Fruit fly (Drosophila melanogaster): Measurements from ENCODE around the gene CG42507.

CG42507 gene

DNA sequence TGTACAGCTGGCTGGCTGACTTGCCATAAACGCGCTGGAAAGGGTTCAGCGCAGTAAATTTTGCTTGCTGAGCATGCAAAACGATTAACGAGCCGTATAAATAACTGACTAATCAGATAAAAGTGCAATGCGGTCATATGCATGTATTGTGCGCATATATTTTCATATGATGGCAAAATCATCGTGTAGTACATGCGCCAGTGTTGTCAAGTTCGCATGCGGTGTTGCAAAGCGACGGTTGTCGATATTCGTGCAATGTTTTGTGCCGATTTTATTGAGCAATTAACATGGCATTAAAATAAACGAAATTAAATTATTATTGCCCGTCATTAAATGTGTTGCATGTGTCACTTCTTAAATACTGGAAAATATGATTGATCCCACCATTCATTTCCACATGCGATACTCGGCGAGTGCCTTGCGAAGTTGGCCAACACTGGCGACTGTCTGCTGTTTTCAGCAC, 32.4 kb upstream of the CG42507 start:
- no peak for TF ChIP-seq Hr78 (GFP tag; optimal IDR thresholded peaks at IDR 0.05)
- TF ChIP-seq CG32264 (GFP tag; optimal IDR thresholded peaks at IDR 0.05) = peak; percentile 74
- no peak for TF ChIP-seq N (GFP tag; optimal IDR thresholded peaks at IDR 0.05)
- TF ChIP-seq dmrt93B (GFP tag; optimal IDR thresholded peaks at IDR 0.05) = peak; percentile 75
- TF ChIP-seq Dif (GFP tag; optimal IDR thresholded peaks at IDR 0.05; ENCODE audit: partially characterized antibody) = no peak
- TF ChIP-seq woc (GFP tag; optimal IDR thresholded peaks at IDR 0.05) = no peak
- TF ChIP-seq Dfd (GFP tag; optimal IDR thresholded peaks at IDR 0.05) = no peak
- TF ChIP-seq foxo (GFP tag; optimal IDR thresholded peaks at IDR 0.05) = peak; percentile 73 to 92
- peak; percentile 92 for TF ChIP-seq h (GFP tag; optimal IDR thresholded peaks at IDR 0.05)
- TF ChIP-seq dl (GFP tag; optimal IDR thresholded peaks at IDR 0.05; ENCODE audit: insufficient read depth in 1 of 2, partially characterized antibody in 2 of 2) = no peak
- TF ChIP-seq CG9705 (GFP tag; optimal IDR thresholded peaks at IDR 0.05) = peak; percentile 80
- TF ChIP-seq Abd-B (GFP tag; optimal IDR thresholded peaks at IDR 0.05) = no peak
- no peak for TF ChIP-seq CrebA (GFP tag; optimal IDR thresholded peaks at IDR 0.05; ENCODE audit: borderline replicate concordance)
- peak; percentile 91 for TF ChIP-seq rgr (GFP tag; optimal IDR thresholded peaks at IDR 0.05)
- TF ChIP-seq dsf (GFP tag; optimal IDR thresholded peaks at IDR 0.05; ENCODE audit: borderline replicate concordance) = peak; percentile 83
- TF ChIP-seq fru (GFP tag; optimal IDR thresholded peaks at IDR 0.05) = peak; percentile 88
- peak; percentile 78 for TF ChIP-seq Myc (optimal IDR thresholded peaks at IDR 0.05)
- TF ChIP-seq Hr83 (GFP tag; optimal IDR thresholded peaks at IDR 0.05; ENCODE audit: poor library complexity, severe bottlenecking) = peak; percentile 83
- peak; percentile 88 for TF ChIP-seq brk (GFP tag; optimal IDR thresholded peaks at IDR 0.05)
- peak; percentile 87 for TF ChIP-seq ey (GFP tag; optimal IDR thresholded peaks at IDR 0.05)
- TF ChIP-seq usp (GFP tag; optimal IDR thresholded peaks at IDR 0.05) = no peak
- peak; percentile 44 for TF ChIP-seq Mio (GFP tag; optimal IDR thresholded peaks at IDR 0.05)
- no peak for TF ChIP-seq lola (GFP tag; optimal IDR thresholded peaks at IDR 0.05)
- peak; percentile 88 for TF ChIP-seq GATAd (GFP tag; optimal IDR thresholded peaks at IDR 0.05)
- no peak for TF ChIP-seq Rel (GFP tag; optimal IDR thresholded peaks at IDR 0.05)
- TF ChIP-seq Rel (tag; optimal IDR thresholded peaks at IDR 0.05) = peak; percentile 81
- peak; percentile 79 for TF ChIP-seq HLH106 (tag; optimal IDR thresholded peaks at IDR 0.05)
- TF ChIP-seq sage (GFP tag; optimal IDR thresholded peaks at IDR 0.05) = peak; percentile 81
- no peak for TF ChIP-seq tai (GFP tag; optimal IDR thresholded peaks at IDR 0.05)
- TF ChIP-seq sv (GFP tag; optimal IDR thresholded peaks at IDR 0.05) = peak; percentile 54
- peak; percentile 89 for TF ChIP-seq Jra (GFP tag; optimal IDR thresholded peaks at IDR 0.05)
- peak; percentile 90 for TF ChIP-seq br (GFP tag; optimal IDR thresholded peaks at IDR 0.05)
- TF ChIP-seq jim (GFP tag; optimal IDR thresholded peaks at IDR 0.05) = no peak
- TF ChIP-seq pan (optimal IDR thresholded peaks at IDR 0.05) = no peak
- peak; percentile 71 for TF ChIP-seq Sp1 (GFP tag; optimal IDR thresholded peaks at IDR 0.05)
- peak; percentile 85 for TF ChIP-seq OdsH (GFP tag; optimal IDR thresholded peaks at IDR 0.05)
- TF ChIP-seq psq (GFP tag; optimal IDR thresholded peaks at IDR 0.05) = peak; percentile 81
- TF ChIP-seq Hnf4 (GFP tag; optimal IDR thresholded peaks at IDR 0.05) = peak; percentile 95
- no peak for TF ChIP-seq Vsx2 (GFP tag; optimal IDR thresholded peaks at IDR 0.05; ENCODE audit: partially characterized antibody)

DNA sequence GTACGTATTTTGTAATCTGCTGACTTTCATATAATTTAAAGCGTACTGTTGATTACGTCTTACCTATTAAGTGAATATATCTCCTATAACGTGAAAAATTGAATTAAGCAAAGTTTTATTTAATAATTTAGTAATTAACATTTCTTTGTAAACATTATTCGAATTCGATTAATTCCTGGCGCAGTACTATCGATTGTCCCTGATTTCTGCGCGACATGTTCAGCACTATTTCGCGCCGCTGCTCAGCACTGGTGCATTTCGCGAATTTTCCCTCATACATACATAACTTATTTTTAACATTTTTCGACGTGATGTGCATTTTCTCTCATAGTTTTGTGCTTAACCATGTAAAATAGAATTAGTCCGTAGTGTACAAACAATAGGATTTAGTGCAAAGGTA, 31.9 kb upstream of the CG42507 start, which contains the start of gene Helz:
TSS of gene Helz (plus strand) at position 260 of the 400 bp plus-strand sequence.
- peak; percentile 64 for TF ChIP-seq Hr83 (GFP tag; optimal IDR thresholded peaks at IDR 0.05; ENCODE audit: poor library complexity, severe bottlenecking)
- TF ChIP-seq fru (GFP tag; optimal IDR thresholded peaks at IDR 0.05) = no peak
- peak; percentile 22 for TF ChIP-seq h (GFP tag; optimal IDR thresholded peaks at IDR 0.05)
- peak; percentile 14 for TF ChIP-seq rgr (GFP tag; optimal IDR thresholded peaks at IDR 0.05)
- peak; percentile 6 for TF ChIP-seq HLH106 (tag; optimal IDR thresholded peaks at IDR 0.05)
- TF ChIP-seq Hnf4 (GFP tag; optimal IDR thresholded peaks at IDR 0.05) = peak; percentile 59
- TF ChIP-seq OdsH (GFP tag; optimal IDR thresholded peaks at IDR 0.05) = peak; percentile 3
- TF ChIP-seq sage (GFP tag; optimal IDR thresholded peaks at IDR 0.05) = peak; percentile 62
- no peak for TF ChIP-seq woc (GFP tag; optimal IDR thresholded peaks at IDR 0.05)
